Worm (Caenorhabditis elegans) whole organism, L3 larva: ENCODE results near the gene srsx-7.

Experiments used
- eor-1 ChIP-seq, 2 experiments: fragments of 150-350 bp; optimal IDR thresholded peaks; 2 replicates each; lab custom pipeline; 2014 to 2018; ENCODE audit warnings: missing biosample characterization in 2 of 2, missing genetic modification characterization in 2 of 2
- lin-15B ChIP-seq: fragments of 150-350 bp; optimal IDR thresholded peaks from 2 replicates; lab custom pipeline; 2014; ENCODE audit warnings: missing biosample characterization, missing genetic modification characterization
- tbx-2 ChIP-seq: sonication (generic microtip); optimal IDR thresholded peaks from 2 replicates; lab custom pipeline; 2016; ENCODE audit warnings: mild to moderate bottlenecking, missing genetic modification characterization, missing compliant biosample characterization

DNA sequence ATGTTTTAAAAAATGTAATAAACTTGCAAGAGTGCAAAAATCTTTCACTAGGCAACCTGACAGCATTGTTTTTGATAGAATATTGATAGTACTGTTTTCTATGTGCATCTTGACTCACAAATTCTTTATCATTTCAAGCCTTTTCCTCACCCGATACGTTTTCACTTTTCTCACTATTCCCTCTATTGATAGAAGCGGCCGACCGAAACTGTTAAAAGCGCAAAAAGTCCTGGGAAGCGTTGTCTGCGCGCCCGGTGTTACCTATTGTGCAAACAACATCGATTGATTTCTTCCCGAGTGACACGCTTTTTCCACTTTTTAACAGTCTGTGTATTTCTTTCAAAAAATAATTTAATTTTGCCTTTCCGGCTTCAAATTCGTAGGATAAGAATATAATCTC, 37.5 kb upstream of the srsx-7 start:
- TF ChIP-seq eor-1 (tag; optimal IDR thresholded peaks at IDR 0.05; lab: Kevin White, UChicago), result no peak
- TF ChIP-seq tbx-2 (tag; lab: Kevin White, UChicago), result no peak
- TF ChIP-seq lin-15B (tag; lab: Kevin White, UChicago), result no peak
